Worm (Caenorhabditis elegans) whole organism, mixed stage, embryonic: ENCODE measurements around the gene R08C7.12.
A peak's percentile ranks its signal among the peaks of the same experiment; 100 is the strongest.

Source experiments
- M03D4.4 ChIP-seq: sonication (generic microtip); optimal IDR thresholded peaks from 2 replicates; lab custom pipeline; 2017; ENCODE audit warnings: mild to moderate bottlenecking, missing genetic modification characterization, missing compliant biosample characterization
- bed-3 ChIP-seq: fragments of 200-800 bp; sonication (Bioruptor generic); optimal IDR thresholded peaks from 3 replicates; lab custom pipeline; 2018; ENCODE audit warnings: mild to moderate bottlenecking, missing genetic modification characterization, moderate library complexity, missing compliant biosample characterization
- blmp-1 ChIP-seq: fragments of 150-350 bp; optimal IDR thresholded peaks from 2 replicates; lab custom pipeline; 2014; ENCODE audit warnings: missing biosample characterization, missing genetic modification characterization
- ceh-39 ChIP-seq: fragments of 150-350 bp; optimal IDR thresholded peaks from 2 replicates; lab custom pipeline; 2014; ENCODE audit warnings: missing biosample characterization, missing genetic modification characterization
- ceh-43 ChIP-seq: fragments of 200-800 bp; sonication (Bioruptor generic); optimal IDR thresholded peaks from 2 replicates; lab custom pipeline; 2018; ENCODE audit warnings: mild to moderate bottlenecking, missing genetic modification characterization, moderate library complexity, missing compliant biosample characterization
- ceh-83 ChIP-seq: fragments of 200-800 bp; sonication (Bioruptor generic); optimal IDR thresholded peaks from 2 replicates; lab custom pipeline; 2018; ENCODE audit warnings: mild to moderate bottlenecking, missing genetic modification characterization, missing compliant biosample characterization
- ces-1 ChIP-seq: fragments of 150-350 bp; optimal IDR thresholded peaks from 2 replicates; lab custom pipeline; 2014; ENCODE audit warnings: missing biosample characterization, missing genetic modification reagents, missing genetic modification characterization
- cnd-1 ChIP-seq: fragments of 200-800 bp; sonication (Bioruptor generic); optimal IDR thresholded peaks from 2 replicates; lab custom pipeline; 2018; ENCODE audit warnings: mild to moderate bottlenecking, missing genetic modification characterization, missing compliant biosample characterization
- drap-1 ChIP-seq: fragments of 200-800 bp; sonication (Bioruptor generic); optimal IDR thresholded peaks from 3 replicates; lab custom pipeline; 2018; ENCODE audit warnings: mild to moderate bottlenecking, missing genetic modification characterization, missing compliant biosample characterization
- elt-1 ChIP-seq: sonication (generic microtip); optimal IDR thresholded peaks from 2 replicates; lab custom pipeline; 2017; ENCODE audit warnings: missing genetic modification characterization, mild to moderate bottlenecking, missing compliant biosample characterization, antibody characterized with exemption, moderate library complexity, borderline replicate concordance; ENCODE audit not compliant: insufficient read depth
- elt-3 ChIP-seq: fragments of 150-350 bp; optimal IDR thresholded peaks from 2 replicates; lab custom pipeline; 2014; ENCODE audit warnings: missing biosample characterization, missing genetic modification characterization
- flh-1 ChIP-seq: fragments of 200-800 bp; sonication (Bioruptor generic); optimal IDR thresholded peaks from 2 replicates; lab custom pipeline; 2018; ENCODE audit warnings: mild to moderate bottlenecking, missing genetic modification characterization, moderate library complexity, missing compliant biosample characterization
- ham-2 ChIP-seq: fragments of 200-800 bp; sonication (Bioruptor generic); optimal IDR thresholded peaks from 2 replicates; lab custom pipeline; 2018; ENCODE audit warnings: mild to moderate bottlenecking, missing genetic modification characterization, missing compliant biosample characterization
- hlh-1 ChIP-seq: fragments of 150-350 bp; optimal IDR thresholded peaks from 2 replicates; lab custom pipeline; 2014; ENCODE audit warnings: missing biosample characterization, missing genetic modification reagents, missing genetic modification characterization
- lin-13 ChIP-seq: fragments of 150-350 bp; optimal IDR thresholded peaks from 2 replicates; lab custom pipeline; 2014; ENCODE audit warnings: missing biosample characterization, missing genetic modification characterization
- lin-32 ChIP-seq: fragments of 200-800 bp; sonication (Bioruptor generic); optimal IDR thresholded peaks from 2 replicates; lab custom pipeline; 2018; ENCODE audit warnings: mild to moderate bottlenecking, missing genetic modification characterization, missing compliant biosample characterization
- lsy-2 ChIP-seq: fragments of 150-350 bp; optimal IDR thresholded peaks from 2 replicates; lab custom pipeline; 2014; ENCODE audit warnings: missing biosample characterization, missing genetic modification characterization
- mab-5 ChIP-seq: fragments of 150-350 bp; optimal IDR thresholded peaks from 2 replicates; lab custom pipeline; 2014; ENCODE audit warnings: missing biosample characterization, missing genetic modification characterization
- mep-1 ChIP-seq: fragments of 150-350 bp; optimal IDR thresholded peaks from 2 replicates; lab custom pipeline; 2017; ENCODE audit warnings: missing biosample characterization, missing genetic modification reagents, missing genetic modification characterization, inconsistent platforms
- mls-2 ChIP-seq: sonication (generic microtip); optimal IDR thresholded peaks from 2 replicates; lab custom pipeline; 2016; ENCODE audit warnings: mild to moderate bottlenecking, missing genetic modification characterization, moderate library complexity, missing compliant biosample characterization
- nhr-12 ChIP-seq: fragments of 150-350 bp; optimal IDR thresholded peaks from 2 replicates; lab custom pipeline; 2014; ENCODE audit warnings: missing biosample characterization, missing genetic modification characterization
- nhr-2 ChIP-seq: fragments of 150-350 bp; optimal IDR thresholded peaks from 2 replicates; lab custom pipeline; 2014; ENCODE audit warnings: missing biosample characterization, missing genetic modification characterization
- nhr-237 ChIP-seq: fragments of 150-350 bp; optimal IDR thresholded peaks from 2 replicates; lab custom pipeline; 2014; ENCODE audit warnings: missing biosample characterization, missing genetic modification characterization
- nhr-28 ChIP-seq: fragments of 150-350 bp; optimal IDR thresholded peaks from 2 replicates; lab custom pipeline; 2014; ENCODE audit warnings: missing biosample characterization, missing genetic modification characterization
- nhr-76 ChIP-seq: sonication (generic microtip); optimal IDR thresholded peaks from 2 replicates; lab custom pipeline; 2017; ENCODE audit warnings: missing biosample characterization, missing genetic modification characterization
- pha-4 ChIP-seq: fragments of 150-350 bp; optimal IDR thresholded peaks from 2 replicates; lab custom pipeline; 2018; ENCODE audit warnings: missing biosample characterization, missing genetic modification reagents, missing genetic modification characterization
- sem-2 ChIP-seq: fragments of 200-800 bp; sonication (Bioruptor generic); optimal IDR thresholded peaks from 2 replicates; lab custom pipeline; 2018; ENCODE audit warnings: mild to moderate bottlenecking, missing genetic modification characterization, missing compliant biosample characterization
- snpc-4 ChIP-seq: fragments of 150-350 bp; optimal IDR thresholded peaks from 2 replicates; lab custom pipeline; 2014; ENCODE audit warnings: missing biosample characterization, missing genetic modification characterization
- sptf-1 ChIP-seq: sonication (generic microtip); optimal IDR thresholded peaks from 2 replicates; lab custom pipeline; 2017; ENCODE audit warnings: mild to moderate bottlenecking, missing genetic modification characterization, moderate library complexity, missing compliant biosample characterization
- tbx-8 ChIP-seq: fragments of 200-800 bp; sonication (Bioruptor generic); optimal IDR thresholded peaks from 2 replicates; lab custom pipeline; 2018; ENCODE audit warnings: mild to moderate bottlenecking, missing genetic modification characterization, moderate library complexity, missing compliant biosample characterization
- unc-120 ChIP-seq: sonication (generic microtip); optimal IDR thresholded peaks from 2 replicates; lab custom pipeline; 2017; ENCODE audit warnings: missing genetic modification characterization, missing compliant biosample characterization; ENCODE audit not compliant: poor library complexity, severe bottlenecking
- unc-39 ChIP-seq: fragments of 150-350 bp; optimal IDR thresholded peaks from 2 replicates; lab custom pipeline; 2014; ENCODE audit warnings: missing biosample characterization, missing genetic modification characterization
- unc-62 ChIP-seq: fragments of 150-350 bp; optimal IDR thresholded peaks from 2 replicates; lab custom pipeline; 2014; ENCODE audit warnings: missing biosample characterization, missing genetic modification reagents, missing genetic modification characterization
- zip-8 ChIP-seq: fragments of 150-350 bp; optimal IDR thresholded peaks from 2 replicates; lab custom pipeline; 2014; ENCODE audit warnings: missing biosample characterization, missing genetic modification characterization
- ztf-11 ChIP-seq: fragments of 150-350 bp; optimal IDR thresholded peaks from 2 replicates; lab custom pipeline; 2014; ENCODE audit warnings: missing biosample characterization, missing genetic modification characterization

Gene R08C7.12

ce11 chrIV:4441077-4441476 lies 8.5 kb upstream of the R08C7.12 start, which contains the start of gene fbxb-75:
Gene fbxb-75, minus strand, starts transcription at chrIV:4441177.
- TF ChIP-seq zip-8, result no peak
- peak; percentile 28 for TF ChIP-seq elt-1 (tag; lab: Kevin White, UChicago)

- no peak for TF ChIP-seq nhr-76 (tag; lab: Kevin White, UChicago)
- peak; percentile 52 for TF ChIP-seq mls-2 (tag; lab: Kevin White, UChicago)
- TF ChIP-seq mab-5 (tag; lab: Kevin White, UChicago), result no peak
- no peak for TF ChIP-seq elt-1 (tag; lab: Kevin White, UChicago)
- TF ChIP-seq pha-4 (tag; lab: Kevin White, UChicago), result peak; percentile 96
- no peak for TF ChIP-seq elt-3 (tag; lab: Kevin White, UChicago)
- TF ChIP-seq M03D4.4 (tag; lab: Kevin White, UChicago), result no peak
- peak; percentile 70 for TF ChIP-seq ces-1 (GFP tag; lab: Kevin White, UChicago)
- TF ChIP-seq snpc-4 (tag; lab: Kevin White, UChicago), result no peak
- peak; percentile 96 for TF ChIP-seq lin-13 (tag; lab: Kevin White, UChicago)
- TF ChIP-seq bed-3 (GFP tag; lab: Kevin White, UChicago), result no peak
- TF ChIP-seq hlh-1, result peak; percentile 67
- no peak for TF ChIP-seq ceh-43
- peak; percentile 99 for TF ChIP-seq lsy-2 (tag; lab: Kevin White, UChicago)
- TF ChIP-seq nhr-12 (tag; lab: Kevin White, UChicago), result no peak
- peak; percentile 78 for TF ChIP-seq unc-62
- TF ChIP-seq nhr-2 (tag; lab: Kevin White, UChicago), result peak; percentile 63
- TF ChIP-seq ztf-11, result no peak
- peak; percentile 46 for TF ChIP-seq unc-120 (tag; lab: Kevin White, UChicago)
- peak; percentile 90 for TF ChIP-seq ceh-39 (tag; lab: Kevin White, UChicago)
- TF ChIP-seq sem-2, result no peak
- TF ChIP-seq sptf-1, result peak; percentile 61
- no peak for TF ChIP-seq zip-8
- TF ChIP-seq cnd-1, result peak; percentile 44
- peak; percentile 33 for TF ChIP-seq ceh-83 (GFP tag; lab: Kevin White, UChicago)
- peak; percentile 96 for TF ChIP-seq mep-1 (tag; lab: Kevin White, UChicago)
- TF ChIP-seq blmp-1 (tag; lab: Kevin White, UChicago), result no peak
- no peak for TF ChIP-seq tbx-8 (GFP tag; lab: Kevin White, UChicago)
- TF ChIP-seq ham-2 (GFP tag; lab: Kevin White, UChicago), result no peak
- TF ChIP-seq drap-1 (GFP tag; lab: Kevin White, UChicago), result peak; percentile 32
- TF ChIP-seq unc-39, result no peak
- TF ChIP-seq flh-1 (GFP tag; lab: Kevin White, UChicago), result no peak
- peak; percentile 87 for TF ChIP-seq nhr-237 (tag; lab: Kevin White, UChicago)
- peak; percentile 30 for TF ChIP-seq lin-32
- TF ChIP-seq nhr-28 (tag; lab: Kevin White, UChicago), result no peak
Observed at ce11 chrIV:4445711-4446290, 3.7 kb upstream of the R08C7.12 start, which contains the start of the genes wapl-1 and htz-1. Gene wapl-1, minus strand, starts transcription at chrIV:4445740. Gene htz-1, plus strand, starts transcription at chrIV:4446216.

ce11 chrIV:4446884-4447283 lies 2.7 kb upstream of the R08C7.12 start:
- TF ChIP-seq bed-3 (GFP tag; lab: Kevin White, UChicago), result no peak
- peak; percentile 40 for TF ChIP-seq ces-1 (GFP tag; lab: Kevin White, UChicago)
- TF ChIP-seq nhr-12 (tag; lab: Kevin White, UChicago), result no peak
- TF ChIP-seq lsy-2 (tag; lab: Kevin White, UChicago), result peak; percentile 6
- peak; percentile 10 for TF ChIP-seq hlh-1
- TF ChIP-seq unc-120 (tag; lab: Kevin White, UChicago), result peak; percentile 3

- TF ChIP-seq nhr-237 (tag; lab: Kevin White, UChicago) (no peak), mls-2 (tag; lab: Kevin White, UChicago) (no peak), lsy-2 (tag; lab: Kevin White, UChicago) (no peak)
Observed at ce11 chrIV:4447284-4447366, 2.4 kb upstream of the R08C7.12 start, which contains the start of gene chat-1. Gene chat-1, plus strand, starts transcription at chrIV:4447331.
